Fruit fly (Drosophila melanogaster) whole organism: ENCODE results near the gene CAH4.

Experiments used
- CG8478 ChIP-seq: fragments of >200 bp; optimal IDR thresholded peaks from 2 replicates; lab custom pipeline; 2018; ENCODE audit warnings: inconsistent platforms
- Dll ChIP-seq: fragments of >200 bp; optimal IDR thresholded peaks from 2 replicates; lab custom pipeline; 2017
- pan ChIP-seq: fragments of >200 bp; optimal IDR thresholded peaks from 2 replicates; lab custom pipeline; 2017
- psq ChIP-seq: fragments of >200 bp; optimal IDR thresholded peaks from 2 replicates; lab custom pipeline; 2017
- usp ChIP-seq: fragments of >200 bp; optimal IDR thresholded peaks from 2 replicates; lab custom pipeline; 2017; ENCODE audit warnings: missing biosample characterization, missing genetic modification characterization, mixed read lengths

DNA sequence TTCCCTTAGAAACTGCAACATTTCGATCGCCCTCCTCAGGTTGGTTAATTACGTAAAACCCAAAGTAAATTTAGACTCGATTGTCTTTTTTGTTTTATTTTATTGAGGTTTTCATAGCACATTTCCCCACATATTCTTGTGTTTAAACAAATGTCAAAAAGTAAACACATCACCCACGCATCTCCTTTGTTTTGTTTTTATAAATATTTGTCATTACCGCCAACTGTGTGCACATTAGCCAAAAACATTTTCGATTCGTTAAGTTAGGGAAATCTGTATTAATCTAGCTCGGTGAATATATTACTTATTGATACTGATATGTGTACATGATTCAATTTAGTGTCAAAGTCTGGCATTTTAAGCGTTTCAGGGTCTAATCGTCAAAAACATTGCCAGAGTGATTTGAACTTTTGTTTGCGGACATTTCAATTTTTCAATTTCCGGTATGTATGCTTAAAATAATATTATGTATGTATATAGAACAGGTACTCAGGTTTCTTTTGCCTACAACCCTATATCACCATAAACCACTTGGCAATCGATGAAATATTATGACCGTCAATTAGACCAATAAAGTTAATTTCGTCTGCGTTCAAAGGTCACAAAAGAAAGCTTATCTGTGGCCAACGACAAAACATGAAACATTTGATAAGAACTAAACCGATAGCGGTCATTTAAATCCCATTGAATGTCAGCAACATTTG, 47.6 kb downstream of the CAH4 start:
- TF ChIP-seq CG8478 (lab: Kevin White, UChicago) (no peak), usp (GFP tag; lab: Kevin White, UChicago) (no peak), psq (lab: Kevin White, UChicago) (no peak), Dll (lab: Kevin White, UChicago) (no peak), pan (no peak)
